Worm (Caenorhabditis elegans) whole organism, L4/young adult: ENCODE results near the gene srx-73.

Source experiments
- W03F9.2 ChIP-seq: fragments of 150-350 bp; optimal IDR thresholded peaks from 2 replicates; lab custom pipeline; 2014; ENCODE audit warnings: missing biosample characterization, missing genetic modification characterization
- dao-5 ChIP-seq: sonication (generic microtip); optimal IDR thresholded peaks from 2 replicates; lab custom pipeline; 2016; ENCODE audit warnings: missing genotype, missing genetic modification characterization, moderate library complexity, missing compliant biosample characterization

DNA sequence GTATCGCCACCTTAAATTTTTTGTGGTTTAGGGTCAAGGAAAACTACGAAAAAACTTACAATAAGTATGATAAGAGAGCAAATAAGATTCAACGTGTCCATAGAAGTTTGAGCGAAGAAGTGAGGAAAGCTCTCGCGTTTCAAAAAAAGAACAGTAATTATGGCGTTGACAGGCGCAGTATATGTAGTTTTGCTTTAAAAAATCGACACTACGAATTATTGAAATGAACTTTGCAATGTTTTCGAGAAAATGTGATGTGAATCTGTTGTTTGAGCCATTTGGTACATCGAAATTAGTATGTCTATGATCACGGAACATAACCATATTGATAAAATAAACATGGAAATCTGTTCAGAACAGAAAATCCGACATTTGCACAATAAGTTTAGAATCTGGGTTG lies 3.2 kb downstream of the srx-73 start, which contains the start of gene srx-74:
- TF ChIP-seq dao-5 = no peak
- no peak for TF ChIP-seq W03F9.2 (tag; lab: Kevin White, UChicago)
